Worm (Caenorhabditis elegans) whole organism, L2 larva: Measurements from ENCODE around the gene F46B6.12.

Experiments used
- F13H6.1 ChIP-seq: sonication (generic microtip); optimal IDR thresholded peaks from 2 replicates; lab custom pipeline; 2016; ENCODE audit warnings: missing genetic modification characterization, missing compliant biosample characterization
- R02D3.7 ChIP-seq: fragments of 150-350 bp; optimal IDR thresholded peaks from 2 replicates; lab custom pipeline; 2014; ENCODE audit warnings: missing biosample characterization, missing genetic modification characterization
- Y55F3AM.14 ChIP-seq: fragments of 200-800 bp; sonication (Bioruptor generic); optimal IDR thresholded peaks from 2 replicates; lab custom pipeline; 2018; ENCODE audit warnings: mild to moderate bottlenecking, missing genetic modification characterization, missing compliant biosample characterization
- ZK546.5 ChIP-seq: sonication (generic microtip); optimal IDR thresholded peaks from 2 replicates; lab custom pipeline; 2017; ENCODE audit warnings: missing biosample characterization, missing genetic modification characterization
- alr-1 ChIP-seq: fragments of 150-350 bp; optimal IDR thresholded peaks from 2 replicates; lab custom pipeline; 2014; ENCODE audit warnings: missing biosample characterization, missing genetic modification characterization
- aly-2 ChIP-seq: fragments of 150-350 bp; optimal IDR thresholded peaks from 2 replicates; lab custom pipeline; 2014; ENCODE audit warnings: missing biosample characterization, missing genetic modification characterization
- ama-1 ChIP-seq: fragments of 150-350 bp; optimal IDR thresholded peaks from 2 replicates; lab custom pipeline; 2018; ENCODE audit warnings: inconsistent platforms
- blmp-1 ChIP-seq: sonication (generic microtip); optimal IDR thresholded peaks from 2 replicates; lab custom pipeline; 2017; ENCODE audit warnings: missing genetic modification characterization, mild to moderate bottlenecking, missing compliant biosample characterization, antibody characterized with exemption, moderate library complexity; ENCODE audit not compliant: insufficient read depth
- ceh-16 ChIP-seq: fragments of 150-350 bp; optimal IDR thresholded peaks from 2 replicates; lab custom pipeline; 2014; ENCODE audit warnings: missing biosample characterization, missing genetic modification characterization
- crh-2 ChIP-seq: sonication (generic microtip); optimal IDR thresholded peaks from 2 replicates; lab custom pipeline; 2017; ENCODE audit warnings: missing biosample characterization, missing genetic modification characterization
- elt-3 ChIP-seq: sonication (generic microtip); optimal IDR thresholded peaks from 2 replicates; lab custom pipeline; 2017; ENCODE audit warnings: missing biosample characterization, missing genetic modification characterization
- fos-1 ChIP-seq: fragments of 150-350 bp; optimal IDR thresholded peaks from 2 replicates; lab custom pipeline; 2014; ENCODE audit warnings: missing biosample characterization, missing genetic modification characterization
- lin-11 ChIP-seq: fragments of 150-350 bp; sonication (generic microtip); optimal IDR thresholded peaks from 2 replicates; lab custom pipeline; 2014; ENCODE audit warnings: missing biosample characterization, missing genetic modification characterization, inconsistent platforms, mixed read lengths
- lin-13 ChIP-seq: fragments of 150-350 bp; optimal IDR thresholded peaks from 2 replicates; lab custom pipeline; 2014; ENCODE audit warnings: missing biosample characterization, missing genetic modification reagents, missing genetic modification characterization
- lin-39 ChIP-seq: fragments of 150-350 bp; optimal IDR thresholded peaks from 2 replicates; lab custom pipeline; 2014; ENCODE audit warnings: missing biosample characterization, missing genetic modification reagents, missing genetic modification characterization
- lsy-2 ChIP-seq, 2 experiments: fragments of 150-350 bp in 1 of 2; sonication (generic microtip) in 1 of 2; optimal IDR thresholded peaks; 2 replicates each; lab custom pipeline; 2014 to 2017; ENCODE audit warnings: missing biosample characterization in 2 of 2, missing genetic modification characterization in 2 of 2
- mab-5 ChIP-seq: fragments of 150-350 bp; optimal IDR thresholded peaks from 2 replicates; lab custom pipeline; 2014; ENCODE audit warnings: missing biosample characterization, missing genetic modification characterization
- mdl-1 ChIP-seq, 2 experiments: fragments of 150-350 bp in 1 of 2; sonication (generic microtip) in 1 of 2; optimal IDR thresholded peaks; 2 replicates each; lab custom pipeline; 2017; ENCODE audit warnings: missing biosample characterization in 2 of 2, missing genetic modification characterization in 2 of 2
- nhr-10 ChIP-seq: sonication (generic microtip); optimal IDR thresholded peaks from 2 replicates; lab custom pipeline; 2017; ENCODE audit warnings: missing biosample characterization, missing genetic modification characterization
- nhr-11 ChIP-seq: fragments of 150-350 bp; optimal IDR thresholded peaks from 2 replicates; lab custom pipeline; 2014; ENCODE audit warnings: missing biosample characterization, missing genetic modification characterization
- nhr-12 ChIP-seq: fragments of 150-350 bp; optimal IDR thresholded peaks from 2 replicates; lab custom pipeline; 2014; ENCODE audit warnings: missing biosample characterization, missing genetic modification characterization
- nhr-21 ChIP-seq: fragments of 150-350 bp; optimal IDR thresholded peaks from 2 replicates; lab custom pipeline; 2014; ENCODE audit warnings: missing biosample characterization, missing genetic modification characterization
- nhr-23 ChIP-seq: fragments of 150-350 bp; optimal IDR thresholded peaks from 2 replicates; lab custom pipeline; 2014; ENCODE audit warnings: missing biosample characterization, missing genetic modification reagents, missing genetic modification characterization
- nhr-237 ChIP-seq: fragments of 150-350 bp; optimal IDR thresholded peaks from 2 replicates; lab custom pipeline; 2014; ENCODE audit warnings: missing biosample characterization, missing genetic modification characterization
- nhr-25 ChIP-seq: fragments of 150-350 bp; sonication (generic microtip); optimal IDR thresholded peaks from 3 replicates; lab custom pipeline; 2014; ENCODE audit warnings: missing biosample characterization, missing genetic modification characterization
- nhr-77 ChIP-seq: fragments of 150-350 bp; optimal IDR thresholded peaks from 2 replicates; lab custom pipeline; 2014; ENCODE audit warnings: missing biosample characterization, missing genetic modification characterization
- peb-1 ChIP-seq: fragments of 150-350 bp; optimal IDR thresholded peaks from 2 replicates; lab custom pipeline; 2014; ENCODE audit warnings: missing biosample characterization, missing genetic modification characterization
- sem-4 ChIP-seq: fragments of 150-350 bp; optimal IDR thresholded peaks from 2 replicates; lab custom pipeline; 2014; ENCODE audit warnings: missing biosample characterization, missing genetic modification reagents, missing genetic modification characterization
- sma-9 ChIP-seq, 2 experiments: fragments of 150-350 bp in 1 of 2; sonication (generic microtip) in 1 of 2; optimal IDR thresholded peaks; 2 replicates each; lab custom pipeline; 2014 to 2016; ENCODE audit warnings: missing genetic modification characterization in 2 of 2, mild to moderate bottlenecking in 1 of 2, missing biosample characterization in 1 of 2, missing compliant biosample characterization in 1 of 2, missing genetic modification reagents in 1 of 2, moderate library complexity in 1 of 2
- snpc-4 ChIP-seq: fragments of 150-350 bp; optimal IDR thresholded peaks from 2 replicates; lab custom pipeline; 2014; ENCODE audit warnings: missing biosample characterization, missing genetic modification characterization
- unc-62 ChIP-seq: fragments of 150-350 bp; optimal IDR thresholded peaks from 2 replicates; lab custom pipeline; 2014; ENCODE audit warnings: missing biosample characterization, missing genetic modification reagents, missing genetic modification characterization
- zag-1 ChIP-seq: fragments of 150-350 bp; optimal IDR thresholded peaks from 2 replicates; lab custom pipeline; 2014; ENCODE audit warnings: missing biosample characterization, missing genetic modification characterization
- ztf-1 ChIP-seq: fragments of 200-800 bp; sonication (Bioruptor generic); conservative IDR thresholded peaks from 2 replicates; pipeline ENCODE4 v1.3.6; 2022; ENCODE audit warnings: missing genetic modification characterization, missing compliant biosample characterization
- ztf-11 ChIP-seq: sonication (generic microtip); optimal IDR thresholded peaks from 2 replicates; lab custom pipeline; 2017; ENCODE audit warnings: missing biosample characterization, missing genetic modification characterization

F46B6.12 gene

DNA sequence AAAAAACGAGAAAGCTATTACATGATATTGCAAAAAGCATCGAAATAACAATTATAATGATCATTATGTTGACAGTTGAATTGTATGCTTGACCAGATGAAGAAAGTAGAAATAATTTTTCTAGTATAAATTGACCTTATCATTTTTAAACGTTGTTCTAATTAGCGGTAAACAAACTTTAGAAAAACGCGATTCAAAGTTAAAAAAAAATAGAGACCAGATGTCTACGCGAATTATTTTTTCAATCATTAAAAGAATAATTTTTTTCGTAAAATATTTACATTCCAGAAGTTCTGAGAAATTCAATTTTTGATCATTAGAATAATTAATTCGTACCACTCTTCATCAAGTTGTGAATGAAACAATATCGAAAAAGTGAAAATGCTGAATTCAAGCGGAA is 26.3 kb upstream of the F46B6.12 start, which contains the start of gene F46B6.10:
Gene F46B6.10, minus strand, starts transcription at position 101 of the 400 bp plus-strand sequence.
- no peak for TF ChIP-seq nhr-11 (tag; lab: Kevin White, UChicago)
- no peak for TF ChIP-seq blmp-1 (tag; lab: Kevin White, UChicago)
- TF ChIP-seq zag-1 (tag; lab: Kevin White, UChicago): no peak

DNA sequence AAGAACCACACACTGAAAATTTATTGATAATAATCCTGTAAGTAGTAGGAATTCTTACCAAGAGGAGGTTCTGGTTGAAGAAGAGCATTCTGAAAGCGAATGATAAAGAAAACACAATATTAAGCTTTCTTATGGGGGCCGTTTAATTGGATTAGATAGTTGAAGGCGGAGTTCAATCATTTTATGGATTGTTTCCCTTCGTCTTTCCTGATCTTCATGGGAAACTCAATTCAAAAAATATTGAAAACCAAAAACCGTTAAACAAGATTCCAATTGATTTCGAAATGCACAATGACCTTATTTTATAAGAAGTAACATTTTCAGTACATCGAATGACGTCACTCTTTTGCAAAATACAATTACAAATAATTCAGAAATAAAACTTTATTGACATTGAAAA is 23.4 kb upstream of the F46B6.12 start, which contains the start of gene F46B6.13:
Gene F46B6.13, minus strand, starts transcription at position 101 of the 400 bp plus-strand sequence.
- TF ChIP-seq nhr-12 (tag; lab: Kevin White, UChicago): no peak
- no peak for TF ChIP-seq nhr-10 (tag; lab: Kevin White, UChicago)
- no peak for TF ChIP-seq ceh-16 (tag; lab: Kevin White, UChicago)

DNA sequence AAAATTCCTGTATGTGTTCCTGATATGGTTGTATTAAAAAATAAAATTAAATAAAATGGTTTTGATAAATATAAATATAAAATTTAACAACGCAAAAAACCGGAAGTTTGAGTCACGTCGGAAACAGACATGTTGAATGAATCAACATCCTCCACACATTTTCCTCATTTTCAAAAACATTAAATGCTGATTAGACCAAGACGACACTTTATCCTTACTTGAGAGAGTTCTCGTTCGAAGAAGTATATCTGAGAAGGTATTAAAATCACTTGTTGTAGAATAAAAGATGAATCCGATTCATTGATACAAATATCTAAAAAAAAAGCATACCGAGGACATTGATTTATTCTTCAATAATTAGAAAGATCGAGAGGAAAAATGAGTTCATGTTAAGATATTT is 22.6 kb upstream of the F46B6.12 start:
- TF ChIP-seq snpc-4 (tag; lab: Kevin White, UChicago): no peak
- TF ChIP-seq mdl-1 (tag; optimal IDR thresholded peaks at IDR 0.05; lab: Kevin White, UChicago): no peak
- no peak for TF ChIP-seq R02D3.7 (tag; lab: Kevin White, UChicago)
- no peak for TF ChIP-seq lsy-2 (tag; optimal IDR thresholded peaks at IDR 0.05; lab: Kevin White, UChicago)
- TF ChIP-seq mab-5 (tag; lab: Kevin White, UChicago): no peak
- TF ChIP-seq lin-11 (tag; lab: Kevin White, UChicago): no peak
- TF ChIP-seq alr-1: no peak
- no peak for TF ChIP-seq peb-1 (tag; lab: Kevin White, UChicago)
- TF ChIP-seq ztf-11 (tag; lab: Kevin White, UChicago): no peak
- TF ChIP-seq sem-4 (tag; lab: Kevin White, UChicago): no peak
- TF ChIP-seq F13H6.1 (tag; lab: Kevin White, UChicago): no peak
- TF ChIP-seq lin-13: no peak
- no peak for TF ChIP-seq nhr-25 (tag; lab: Kevin White, UChicago)
- TF ChIP-seq zag-1 (tag; lab: Kevin White, UChicago): no peak
- no peak for TF ChIP-seq nhr-23 (tag; lab: Kevin White, UChicago)
- no peak for TF ChIP-seq elt-3 (tag; lab: Kevin White, UChicago)
- no peak for TF ChIP-seq nhr-21 (tag; lab: Kevin White, UChicago)
- TF ChIP-seq nhr-10 (tag; lab: Kevin White, UChicago): no peak
- TF ChIP-seq ama-1 (lab: Kevin White, UChicago): no peak

DNA sequence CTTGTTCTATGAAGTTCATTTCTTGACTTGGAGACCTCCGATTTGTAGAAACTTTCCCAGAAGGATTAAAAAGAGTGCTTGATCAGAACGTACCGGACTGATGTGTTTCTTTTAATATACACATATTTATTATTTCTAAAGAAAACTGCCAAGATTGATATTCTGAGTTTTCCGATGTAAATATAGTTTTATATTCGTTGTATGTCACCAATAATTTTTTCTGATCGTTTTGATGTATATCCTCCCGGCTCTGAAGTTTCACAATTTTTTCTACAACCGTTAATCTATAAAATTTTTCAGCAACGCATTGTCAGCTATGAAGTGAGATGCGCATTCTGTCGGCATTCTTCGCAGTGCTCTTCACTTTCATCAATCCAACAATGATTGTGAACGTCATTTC is 20.9 kb upstream of the F46B6.12 start, which contains the start of gene F46B6.9:
Gene F46B6.9, plus strand, starts transcription at position 301 of the 400 bp plus-strand sequence.
- TF ChIP-seq snpc-4 (tag; lab: Kevin White, UChicago): no peak
- no peak for TF ChIP-seq ZK546.5 (tag; lab: Kevin White, UChicago)
- TF ChIP-seq nhr-23 (tag; lab: Kevin White, UChicago): no peak
- TF ChIP-seq elt-3 (tag; lab: Kevin White, UChicago): no peak
- TF ChIP-seq nhr-11 (tag; lab: Kevin White, UChicago): no peak
- TF ChIP-seq aly-2: no peak
- no peak for TF ChIP-seq nhr-237
- TF ChIP-seq lin-39 (tag; lab: Kevin White, UChicago): no peak
- TF ChIP-seq ztf-1 (GFP tag; lab: Robert Waterston, UW): no peak
- TF ChIP-seq, all 48 proteins: peak for 0

DNA sequence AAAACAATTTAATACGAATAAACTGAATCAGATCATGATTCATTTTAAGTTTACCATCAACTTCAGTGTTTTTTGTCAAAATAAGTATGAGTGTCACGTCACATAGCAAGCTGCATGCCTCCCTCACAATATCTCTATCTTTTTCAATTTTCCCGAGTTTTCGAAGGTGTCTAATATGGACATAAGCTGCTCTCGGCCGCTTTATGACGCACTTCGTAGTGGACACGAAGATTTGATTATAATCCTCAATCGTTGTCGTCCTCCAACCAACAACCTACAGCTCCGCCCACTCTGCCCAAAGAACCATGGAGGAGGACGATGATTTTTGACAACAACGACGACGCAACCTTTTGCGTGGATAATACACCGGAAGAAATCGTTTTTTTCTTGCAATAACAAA is 20.4 kb upstream of the F46B6.12 start:
- TF ChIP-seq lin-11 (tag; lab: Kevin White, UChicago): peak; percentile 20
- no peak for TF ChIP-seq mab-5 (tag; lab: Kevin White, UChicago)

DNA sequence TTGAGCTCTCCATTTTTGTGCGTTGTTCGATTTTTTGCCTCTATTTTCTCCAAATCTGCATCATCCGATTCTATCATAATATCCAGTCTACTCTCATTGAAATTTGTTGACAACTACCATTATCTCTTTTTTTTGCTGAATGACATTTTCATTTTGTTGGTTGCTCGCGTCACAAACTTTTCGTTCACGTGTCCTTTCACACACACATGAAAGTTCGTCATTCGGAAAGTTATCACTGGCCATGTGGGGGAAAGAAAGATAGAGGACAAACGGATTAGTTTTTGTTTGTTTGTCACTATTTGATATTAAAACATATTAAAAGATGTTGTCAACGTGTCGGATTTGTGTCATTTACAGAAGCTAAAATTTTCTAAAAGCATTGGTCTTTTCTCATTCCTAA is 19.4 kb upstream of the F46B6.12 start:
- TF ChIP-seq peb-1 (tag; lab: Kevin White, UChicago) (no peak), sma-9 (GFP tag; optimal IDR thresholded peaks at IDR 0.05; lab: Kevin White, UChicago) (peak; percentile 9), sma-9 (tag; optimal IDR thresholded peaks at IDR 0.05; lab: Kevin White, UChicago) (no peak)

DNA sequence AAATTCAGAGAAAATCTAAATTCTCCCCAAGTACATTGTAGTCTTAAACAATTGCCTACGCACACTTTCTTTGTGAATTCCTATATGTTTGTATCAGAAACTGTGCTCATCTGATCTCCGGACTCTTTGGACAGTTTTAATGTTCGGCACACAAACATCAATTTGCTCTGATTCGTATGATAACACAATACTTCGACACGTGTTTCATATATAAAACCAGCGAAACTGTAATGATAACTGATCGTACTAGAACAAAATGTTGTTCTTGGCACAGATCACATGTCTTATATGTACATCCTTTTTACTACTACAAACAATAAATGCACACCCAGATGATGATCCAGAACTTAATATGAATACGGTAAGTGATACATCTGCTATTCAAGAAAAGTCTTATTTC is 15.7 kb upstream of the F46B6.12 start, which contains the start of gene lipl-2:
Gene lipl-2, plus strand, starts transcription at position 236 of the 400 bp plus-strand sequence.
- TF ChIP-seq unc-62 (no peak), crh-2 (peak; percentile 25), lin-13 (no peak), nhr-21 (tag; lab: Kevin White, UChicago) (no peak), fos-1 (tag; lab: Kevin White, UChicago) (peak; percentile 26), Y55F3AM.14 (no peak), nhr-11 (tag; lab: Kevin White, UChicago) (no peak), nhr-77 (tag; lab: Kevin White, UChicago) (no peak), sma-9 (GFP tag; optimal IDR thresholded peaks at IDR 0.05; lab: Kevin White, UChicago) (peak; percentile 31), sma-9 (tag; optimal IDR thresholded peaks at IDR 0.05; lab: Kevin White, UChicago) (no peak)
